Fruit fly (Drosophila melanogaster): Measurements from ENCODE around the gene CG31174.

Gene CG31174

dm6 chr3R:21837069-21837977, 32.0 kb downstream of the CG31174 start:
- TF ChIP-seq CG8478 (optimal IDR thresholded peaks at IDR 0.05), result no peak
- no peak for TF ChIP-seq CTCF (optimal IDR thresholded peaks at IDR 0.05)

dm6 chr3R:21836614-21837013, 32.7 kb downstream of the CG31174 start:
- no peak for TF ChIP-seq CTCF (optimal IDR thresholded peaks at IDR 0.05)

dm6 chr3R:21836201-21836504, 33.2 kb downstream of the CG31174 start:
- TF ChIP-seq CG8478 (optimal IDR thresholded peaks at IDR 0.05) (no peak), CTCF (optimal IDR thresholded peaks at IDR 0.05) (no peak)

dm6 chr3R:21835388-21836200, 33.7 kb downstream of the CG31174 start:
- TF ChIP-seq CG8478 (optimal IDR thresholded peaks at IDR 0.05) (no peak), CTCF (optimal IDR thresholded peaks at IDR 0.05) (no peak)

dm6 chr3R:21834234-21835070, 34.9 kb downstream of the CG31174 start:
- TF ChIP-seq CTCF (optimal IDR thresholded peaks at IDR 0.05), result no peak
- no peak for TF ChIP-seq CG8478 (optimal IDR thresholded peaks at IDR 0.05)

dm6 chr3R:21832203-21832602, 37.1 kb downstream of the CG31174 start, which contains the start of gene Gr93a:
TSS of gene Gr93a (plus strand) at chr3R:21832503.
- TF ChIP-seq CG8478 (optimal IDR thresholded peaks at IDR 0.05) (no peak), CTCF (optimal IDR thresholded peaks at IDR 0.05) (no peak)

dm6 chr3R:21831040-21831439, 38.3 kb downstream of the CG31174 start:
- TF ChIP-seq CTCF (optimal IDR thresholded peaks at IDR 0.05) (no peak), CG8478 (optimal IDR thresholded peaks at IDR 0.05) (no peak)

dm6 chr3R:21830303-21830707, 39.0 kb downstream of the CG31174 start:
- TF ChIP-seq CG8478 (optimal IDR thresholded peaks at IDR 0.05) (no peak), CTCF (optimal IDR thresholded peaks at IDR 0.05) (no peak)

dm6 chr3R:21829487-21829957, 39.8 kb downstream of the CG31174 start:
- no peak for TF ChIP-seq CTCF (optimal IDR thresholded peaks at IDR 0.05)
- no peak for TF ChIP-seq CG8478 (optimal IDR thresholded peaks at IDR 0.05)

- TF ChIP-seq CG8478 (optimal IDR thresholded peaks at IDR 0.05), result no peak
- TF ChIP-seq CTCF (optimal IDR thresholded peaks at IDR 0.05), result no peak
Observed at dm6 chr3R:21828785-21829486, 40.4 kb downstream of the CG31174 start.

- TF ChIP-seq CG8478 (optimal IDR thresholded peaks at IDR 0.05), result no peak
- TF ChIP-seq CTCF (optimal IDR thresholded peaks at IDR 0.05), result no peak
Observed at dm6 chr3R:21828040-21828526, 41.2 kb downstream of the CG31174 start.

- TF ChIP-seq CTCF (optimal IDR thresholded peaks at IDR 0.05) (no peak), CG8478 (optimal IDR thresholded peaks at IDR 0.05) (no peak)
Observed at dm6 chr3R:21827453-21828039, 41.8 kb downstream of the CG31174 start.

dm6 chr3R:21825775-21826558, 43.3 kb downstream of the CG31174 start:
- TF ChIP-seq CG8478 (optimal IDR thresholded peaks at IDR 0.05) (no peak), CTCF (optimal IDR thresholded peaks at IDR 0.05) (no peak)
